Worm (Caenorhabditis elegans): ENCODE data around the gene T12A7.10.

DNA sequence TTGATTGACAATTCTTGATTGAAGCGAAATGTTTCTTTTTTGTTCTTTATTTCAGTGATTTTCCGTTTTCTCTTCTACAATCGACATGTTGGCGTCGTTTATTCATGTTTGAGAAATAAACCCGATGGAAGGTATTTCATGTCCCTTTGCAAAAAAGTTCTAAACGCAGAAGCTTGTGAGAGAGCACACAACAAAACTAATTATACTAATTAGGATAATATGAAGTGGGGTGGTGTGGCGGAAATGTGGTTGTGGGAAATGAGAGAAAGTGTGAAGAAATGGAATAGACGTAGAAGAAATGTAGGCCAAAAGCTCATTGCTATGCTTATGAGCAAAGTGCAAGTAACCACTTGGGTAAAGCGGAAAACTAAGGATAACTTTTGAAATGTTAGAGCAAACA is 27.9 kb upstream of the T12A7.10 start:
- TF ChIP-seq ama-1 (optimal IDR thresholded peaks at IDR 0.05) = no peak
- no peak for TF ChIP-seq aly-1 (tag; optimal IDR thresholded peaks at IDR 0.05)
- TF ChIP-seq ceh-36 (tag; optimal IDR thresholded peaks at IDR 0.05) = no peak
